Worm (Caenorhabditis elegans) whole organism, late embryonic: ENCODE measurements around the gene ufd-2.

ENCODE experiments used
- C08G9.2 ChIP-seq: sonication (generic microtip); optimal IDR thresholded peaks from 2 replicates; lab custom pipeline; 2016; ENCODE audit warnings: mild to moderate bottlenecking, missing genetic modification characterization, moderate library complexity, missing compliant biosample characterization
- F13H6.1 ChIP-seq: sonication (generic microtip); optimal IDR thresholded peaks from 2 replicates; lab custom pipeline; 2016; ENCODE audit warnings: missing genetic modification characterization, missing compliant biosample characterization
- K02D7.2 ChIP-seq: sonication (generic microtip); optimal IDR thresholded peaks from 2 replicates; lab custom pipeline; 2017; ENCODE audit warnings: mild to moderate bottlenecking, missing genetic modification characterization, missing compliant biosample characterization
- K09A11.1 ChIP-seq: sonication (generic microtip); optimal IDR thresholded peaks from 2 replicates; lab custom pipeline; 2017; ENCODE audit warnings: antibody characterized with exemption, mild to moderate bottlenecking, missing genetic modification characterization, missing compliant biosample characterization; ENCODE audit not compliant: insufficient read depth
- T23F11.4 ChIP-seq: fragments of 200-800 bp; sonication (Bioruptor generic); optimal IDR thresholded peaks from 2 replicates; lab custom pipeline; 2018; ENCODE audit warnings: mild to moderate bottlenecking, missing genetic modification characterization, missing compliant biosample characterization
- ahr-1 ChIP-seq: sonication (generic microtip); optimal IDR thresholded peaks from 2 replicates; lab custom pipeline; 2016; ENCODE audit warnings: missing genetic modification characterization, missing compliant biosample characterization
- ceh-14 ChIP-seq: sonication (generic microtip); optimal IDR thresholded peaks from 2 replicates; lab custom pipeline; 2016; ENCODE audit warnings: missing genotype, missing genetic modification characterization, missing compliant biosample characterization
- ceh-18 ChIP-seq: sonication (generic microtip); optimal IDR thresholded peaks from 2 replicates; lab custom pipeline; 2016; ENCODE audit warnings: missing genetic modification characterization, missing compliant biosample characterization
- ceh-2 ChIP-seq: sonication (generic microtip); optimal IDR thresholded peaks from 2 replicates; lab custom pipeline; 2016; ENCODE audit warnings: missing genotype, missing genetic modification characterization, missing compliant biosample characterization
- ceh-24 ChIP-seq: sonication (generic microtip); optimal IDR thresholded peaks from 2 replicates; lab custom pipeline; 2016; ENCODE audit warnings: mild to moderate bottlenecking, missing genetic modification characterization, missing compliant biosample characterization
- ceh-30 ChIP-seq: fragments of 150-350 bp; optimal IDR thresholded peaks from 2 replicates; lab custom pipeline; 2014; ENCODE audit warnings: missing biosample characterization, missing genetic modification characterization
- ceh-31 ChIP-seq: sonication (generic microtip); optimal IDR thresholded peaks from 2 replicates; lab custom pipeline; 2016; ENCODE audit warnings: missing genetic modification characterization, missing compliant biosample characterization
- ceh-45 ChIP-seq: fragments of 200-800 bp; sonication (Bioruptor generic); IDR thresholded peaks from 2 replicates; pipeline ENCODE4 v1.3.6; 2022; ENCODE audit warnings: missing genetic modification reagents, missing genetic modification characterization, missing compliant biosample characterization
- ceh-48 ChIP-seq: sonication (generic microtip); optimal IDR thresholded peaks from 2 replicates; lab custom pipeline; 2016; ENCODE audit warnings: missing genetic modification characterization, inconsistent platforms, missing compliant biosample characterization
- ceh-6 ChIP-seq: fragments of 200-800 bp; sonication (Bioruptor generic); optimal IDR thresholded peaks from 2 replicates; lab custom pipeline; 2018; ENCODE audit warnings: mild to moderate bottlenecking, missing genetic modification characterization, missing compliant biosample characterization
- ceh-9 ChIP-seq: sonication (generic microtip); optimal IDR thresholded peaks from 2 replicates; lab custom pipeline; 2016; ENCODE audit warnings: mild to moderate bottlenecking, missing genetic modification characterization, inconsistent platforms, missing compliant biosample characterization
- che-1 ChIP-seq: sonication (generic microtip); optimal IDR thresholded peaks from 2 replicates; lab custom pipeline; 2016; ENCODE audit warnings: mild to moderate bottlenecking, missing genetic modification characterization, missing compliant biosample characterization
- elt-2 ChIP-seq: sonication (generic microtip); optimal IDR thresholded peaks from 2 replicates; lab custom pipeline; 2016; ENCODE audit warnings: missing genetic modification reagents, missing genetic modification characterization, missing compliant biosample characterization
- elt-4 ChIP-seq: sonication (generic microtip); optimal IDR thresholded peaks from 2 replicates; lab custom pipeline; 2016; ENCODE audit warnings: missing genetic modification characterization, missing compliant biosample characterization
- fax-1 ChIP-seq: sonication (generic microtip); optimal IDR thresholded peaks from 2 replicates; lab custom pipeline; 2016; ENCODE audit warnings: missing genotype, missing genetic modification characterization, missing compliant biosample characterization
- fkh-10 ChIP-seq: fragments of 150-350 bp; optimal IDR thresholded peaks from 2 replicates; lab custom pipeline; 2014; ENCODE audit warnings: missing biosample characterization, missing genetic modification reagents, missing genetic modification characterization
- fkh-6 ChIP-seq: sonication (generic microtip); optimal IDR thresholded peaks from 2 replicates; lab custom pipeline; 2016; ENCODE audit warnings: missing genetic modification characterization, missing compliant biosample characterization
- gmeb-2 ChIP-seq: sonication (generic microtip); optimal IDR thresholded peaks from 2 replicates; lab custom pipeline; 2016; ENCODE audit warnings: missing genetic modification characterization, inconsistent platforms, missing compliant biosample characterization
- hlh-15 ChIP-seq: sonication (generic microtip); optimal IDR thresholded peaks from 2 replicates; lab custom pipeline; 2016; ENCODE audit warnings: missing genetic modification characterization, missing compliant biosample characterization
- hlh-30 ChIP-seq: sonication (generic microtip); optimal IDR thresholded peaks from 2 replicates; lab custom pipeline; 2017; ENCODE audit warnings: antibody characterized with exemption, missing genetic modification characterization, missing compliant biosample characterization; ENCODE audit not compliant: insufficient read depth
- hlh-6 ChIP-seq: sonication (generic microtip); optimal IDR thresholded peaks from 2 replicates; lab custom pipeline; 2016; ENCODE audit warnings: missing genotype, missing genetic modification characterization, missing compliant biosample characterization
- lim-6 ChIP-seq: sonication (generic microtip); optimal IDR thresholded peaks from 2 replicates; lab custom pipeline; 2016; ENCODE audit warnings: missing genetic modification characterization, missing compliant biosample characterization
- lin-11 ChIP-seq: fragments of 200-800 bp; sonication (Bioruptor generic); optimal IDR thresholded peaks from 2 replicates; lab custom pipeline; 2018; ENCODE audit warnings: mild to moderate bottlenecking, missing genetic modification characterization, missing compliant biosample characterization
- madf-2 ChIP-seq: sonication (generic microtip); optimal IDR thresholded peaks from 2 replicates; lab custom pipeline; 2017; ENCODE audit warnings: missing genetic modification characterization, missing compliant biosample characterization
- nhr-11 ChIP-seq: fragments of 150-350 bp; optimal IDR thresholded peaks from 2 replicates; lab custom pipeline; 2014; ENCODE audit warnings: missing biosample characterization, missing genetic modification characterization
- pag-3 ChIP-seq: sonication (generic microtip); optimal IDR thresholded peaks from 2 replicates; lab custom pipeline; 2016; ENCODE audit warnings: missing compliant biosample characterization, missing genetic modification characterization, borderline replicate concordance
- pax-1 ChIP-seq: fragments of 150-350 bp; optimal IDR thresholded peaks from 2 replicates; lab custom pipeline; 2014; ENCODE audit warnings: missing biosample characterization, missing genetic modification characterization
- pha-2 ChIP-seq: sonication (generic microtip); optimal IDR thresholded peaks from 2 replicates; lab custom pipeline; 2017; ENCODE audit warnings: mild to moderate bottlenecking, missing genetic modification characterization, missing compliant biosample characterization
- pqm-1 ChIP-seq: sonication (generic microtip); optimal IDR thresholded peaks from 2 replicates; lab custom pipeline; 2016; ENCODE audit warnings: missing genetic modification characterization, missing compliant biosample characterization
- ref-2 ChIP-seq: sonication (generic microtip); optimal IDR thresholded peaks from 2 replicates; lab custom pipeline; 2016; ENCODE audit warnings: missing genetic modification characterization, missing compliant biosample characterization
- rnt-1 ChIP-seq: sonication (generic microtip); optimal IDR thresholded peaks from 2 replicates; lab custom pipeline; 2016; ENCODE audit warnings: missing genetic modification characterization, missing compliant biosample characterization
- sdc-2 ChIP-seq: sonication (generic microtip); optimal IDR thresholded peaks from 2 replicates; lab custom pipeline; 2016; ENCODE audit warnings: missing genotype, missing genetic modification characterization, missing compliant biosample characterization
- sox-2 ChIP-seq: fragments of 200-800 bp; sonication (Bioruptor generic); IDR thresholded peaks from 2 replicates; pipeline ENCODE4 v1.3.6; 2022; ENCODE audit warnings: missing genetic modification reagents, missing genetic modification characterization, missing compliant biosample characterization
- sox-4 ChIP-seq: sonication (generic microtip); optimal IDR thresholded peaks from 2 replicates; lab custom pipeline; 2017; ENCODE audit warnings: mild to moderate bottlenecking, missing genetic modification characterization, inconsistent platforms, missing compliant biosample characterization
- syd-9 ChIP-seq: sonication (generic microtip); optimal IDR thresholded peaks from 2 replicates; lab custom pipeline; 2016; ENCODE audit warnings: mild to moderate bottlenecking, missing genetic modification characterization, moderate library complexity, missing compliant biosample characterization
- tbx-2 ChIP-seq: sonication (generic microtip); optimal IDR thresholded peaks from 2 replicates; lab custom pipeline; 2016; ENCODE audit warnings: missing genetic modification characterization, missing compliant biosample characterization
- tbx-7 ChIP-seq: sonication (generic microtip); optimal IDR thresholded peaks from 2 replicates; lab custom pipeline; 2016; ENCODE audit warnings: missing genotype, missing genetic modification characterization, missing compliant biosample characterization
- ttx-3 ChIP-seq: sonication (generic microtip); optimal IDR thresholded peaks from 2 replicates; lab custom pipeline; 2016; ENCODE audit warnings: missing genetic modification reagents, missing genetic modification characterization, missing compliant biosample characterization
- unc-86 ChIP-seq: sonication (generic microtip); optimal IDR thresholded peaks from 2 replicates; lab custom pipeline; 2016; ENCODE audit warnings: missing genetic modification characterization, missing compliant biosample characterization

Gene ufd-2

ce11 chrII:8017380-8017779 is 45.2 kb upstream of the ufd-2 start, which contains the start of gene zyg-11:
Gene zyg-11 (plus strand): TSS chrII:8017680.
- TF ChIP-seq madf-2 (tag; lab: Kevin White, UChicago) (no peak), fax-1 (no peak), hlh-30 (tag; lab: Kevin White, UChicago) (no peak), pha-2 (tag; lab: Kevin White, UChicago) (no peak), sox-4 (tag; lab: Kevin White, UChicago) (no peak)

DNA sequence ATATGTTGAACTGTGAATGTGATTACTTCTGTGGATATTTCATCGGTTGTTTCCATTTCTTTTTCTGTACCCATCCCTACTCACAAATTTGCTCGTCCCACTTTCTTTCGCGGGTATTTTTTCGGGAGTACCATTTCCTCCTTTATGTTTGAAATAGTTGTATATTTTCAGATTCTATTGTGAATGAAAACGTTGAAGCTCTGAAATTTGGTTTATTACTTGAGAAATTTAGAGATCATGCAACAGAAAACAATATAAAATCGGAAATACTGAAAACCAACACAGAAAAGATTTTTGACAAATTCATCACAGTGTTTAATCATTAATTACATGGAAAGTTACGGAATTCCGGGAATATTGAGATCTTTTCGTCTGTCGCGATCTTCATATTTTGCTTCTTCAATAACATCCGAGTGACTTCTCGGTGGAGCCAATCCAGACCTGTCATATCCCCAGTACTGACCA is 41.9 kb upstream of the ufd-2 start:
- no peak for TF ChIP-seq fkh-6 (tag; lab: Kevin White, UChicago)
- TF ChIP-seq sdc-2 (tag; lab: Kevin White, UChicago): no peak
- no peak for TF ChIP-seq sox-4 (tag; lab: Kevin White, UChicago)
- TF ChIP-seq gmeb-2: no peak
- no peak for TF ChIP-seq lin-11 (tag; lab: Kevin White, UChicago)
- no peak for TF ChIP-seq tbx-2 (tag; lab: Kevin White, UChicago)
- TF ChIP-seq che-1: no peak
- no peak for TF ChIP-seq ceh-45 (GFP tag; lab: Robert Waterston, UW)
- no peak for TF ChIP-seq ref-2 (tag; lab: Kevin White, UChicago)
- TF ChIP-seq F13H6.1 (tag; lab: Kevin White, UChicago): no peak
- no peak for TF ChIP-seq ceh-48
- no peak for TF ChIP-seq elt-4 (tag; lab: Kevin White, UChicago)
- TF ChIP-seq ceh-14 (tag; lab: Kevin White, UChicago): no peak
- no peak for TF ChIP-seq ceh-9 (tag; lab: Kevin White, UChicago)
- TF ChIP-seq syd-9: no peak
- no peak for TF ChIP-seq K02D7.2 (tag; lab: Kevin White, UChicago)
- no peak for TF ChIP-seq ahr-1 (tag; lab: Kevin White, UChicago)
- TF ChIP-seq tbx-7: no peak
- TF ChIP-seq, all 69 proteins: peak for 0

DNA sequence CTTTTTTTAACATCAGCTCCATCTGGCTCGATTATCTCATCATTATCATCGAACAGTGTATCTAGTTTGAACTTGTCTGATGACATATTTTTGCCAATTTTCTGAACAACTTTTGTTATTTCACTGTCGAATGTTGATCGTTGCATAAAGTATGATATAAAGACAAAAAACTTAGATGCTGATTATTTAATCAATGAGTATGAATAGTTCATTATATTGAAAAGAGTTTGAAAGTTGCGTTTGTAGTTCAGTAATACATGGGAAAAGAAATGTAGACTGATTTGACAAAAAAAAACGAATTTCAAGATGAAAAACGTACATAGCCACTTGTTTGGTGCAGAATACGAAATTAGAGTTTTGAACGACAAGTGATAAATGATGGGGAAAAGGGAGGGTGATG is 40.1 kb upstream of the ufd-2 start, which contains the start of gene hda-2:
Gene hda-2 (minus strand): TSS at position 101 of the 400 bp plus-strand sequence.
- TF ChIP-seq ceh-2 (tag; lab: Kevin White, UChicago): no peak
- TF ChIP-seq ceh-30 (tag; lab: Kevin White, UChicago): no peak
- TF ChIP-seq pag-3: no peak
- TF ChIP-seq elt-2 (tag; lab: Kevin White, UChicago): no peak
- no peak for TF ChIP-seq T23F11.4 (GFP tag; lab: Kevin White, UChicago)
- TF ChIP-seq fkh-6 (tag; lab: Kevin White, UChicago): no peak
- TF ChIP-seq sox-2 (GFP tag; lab: Robert Waterston, UW): no peak
- TF ChIP-seq pqm-1 (tag; lab: Kevin White, UChicago): no peak
- no peak for TF ChIP-seq C08G9.2

DNA sequence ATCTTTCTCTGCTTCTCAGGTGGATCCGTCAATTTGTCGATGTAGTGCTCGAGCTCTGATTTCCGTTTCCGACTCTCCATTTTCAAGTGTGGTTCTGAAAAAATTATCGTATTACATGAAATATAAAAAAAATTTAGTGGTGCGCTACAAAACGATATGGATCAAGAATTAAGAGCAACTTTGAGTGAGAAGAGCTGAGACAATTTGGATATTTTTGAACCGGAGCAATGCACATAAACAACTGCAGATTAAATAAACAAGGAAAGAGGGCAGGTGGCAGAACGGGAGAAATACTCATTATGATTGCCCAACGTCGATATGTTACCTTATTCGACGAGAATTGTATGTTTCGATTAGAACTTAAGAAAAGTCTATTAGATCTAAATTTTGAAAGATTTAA is 34.9 kb upstream of the ufd-2 start, which contains the start of gene swsn-7:
Gene swsn-7 (minus strand): TSS at position 101 of the 400 bp plus-strand sequence.
- TF ChIP-seq pag-3 (no peak), rnt-1 (no peak), ceh-24 (tag; lab: Kevin White, UChicago) (no peak), ceh-14 (tag; lab: Kevin White, UChicago) (no peak), fkh-10 (no peak), tbx-7 (no peak), tbx-2 (tag; lab: Kevin White, UChicago) (no peak), hlh-6 (no peak), elt-4 (tag; lab: Kevin White, UChicago) (no peak), ceh-31 (tag; lab: Kevin White, UChicago) (no peak)

- TF ChIP-seq ceh-9 (tag; lab: Kevin White, UChicago) (no peak), lim-6 (tag; lab: Kevin White, UChicago) (peak; percentile 45), pqm-1 (tag; lab: Kevin White, UChicago) (peak; percentile 36), ceh-6 (GFP tag; lab: Kevin White, UChicago) (peak; percentile 51), madf-2 (tag; lab: Kevin White, UChicago) (peak; percentile 59), ceh-48 (peak; percentile 61), pax-1 (tag; lab: Kevin White, UChicago) (no peak), nhr-11 (no peak), elt-4 (tag; lab: Kevin White, UChicago) (no peak), hlh-15 (no peak), unc-86 (tag; lab: Kevin White, UChicago) (peak; percentile 29), T23F11.4 (GFP tag; lab: Kevin White, UChicago) (peak; percentile 71), K09A11.1 (tag; lab: Kevin White, UChicago) (no peak), K02D7.2 (tag; lab: Kevin White, UChicago) (no peak), ttx-3 (no peak), ceh-18 (tag; lab: Kevin White, UChicago) (peak; percentile 90), ceh-31 (tag; lab: Kevin White, UChicago) (peak; percentile 79), ceh-2 (tag; lab: Kevin White, UChicago) (peak; percentile 44)
Observed at ce11 chrII:8028246-8028694, 34.3 kb upstream of the ufd-2 start.
